Worm (Caenorhabditis elegans) whole organism, mixed stage, embryonic: ENCODE data around the gene yju-2.

Experiments used
- elt-3 ChIP-seq: fragments of 150-350 bp; optimal IDR thresholded peaks from 2 replicates; lab custom pipeline; 2014; ENCODE audit warnings: missing biosample characterization, missing genetic modification characterization
- hlh-1 ChIP-seq: fragments of 150-350 bp; optimal IDR thresholded peaks from 2 replicates; lab custom pipeline; 2014; ENCODE audit warnings: missing biosample characterization, missing genetic modification reagents, missing genetic modification characterization
- lin-13 ChIP-seq: fragments of 150-350 bp; optimal IDR thresholded peaks from 2 replicates; lab custom pipeline; 2014; ENCODE audit warnings: missing biosample characterization, missing genetic modification characterization
- lin-32 ChIP-seq: fragments of 200-800 bp; sonication (Bioruptor generic); optimal IDR thresholded peaks from 2 replicates; lab custom pipeline; 2018; ENCODE audit warnings: mild to moderate bottlenecking, missing genetic modification characterization, missing compliant biosample characterization
- lsy-2 ChIP-seq: fragments of 150-350 bp; optimal IDR thresholded peaks from 2 replicates; lab custom pipeline; 2014; ENCODE audit warnings: missing biosample characterization, missing genetic modification characterization
- nhr-12 ChIP-seq: fragments of 150-350 bp; optimal IDR thresholded peaks from 2 replicates; lab custom pipeline; 2014; ENCODE audit warnings: missing biosample characterization, missing genetic modification characterization
- nhr-28 ChIP-seq: fragments of 150-350 bp; optimal IDR thresholded peaks from 2 replicates; lab custom pipeline; 2014; ENCODE audit warnings: missing biosample characterization, missing genetic modification characterization
- nhr-76 ChIP-seq: sonication (generic microtip); optimal IDR thresholded peaks from 2 replicates; lab custom pipeline; 2017; ENCODE audit warnings: missing biosample characterization, missing genetic modification characterization
- pha-4 ChIP-seq: fragments of 150-350 bp; optimal IDR thresholded peaks from 2 replicates; lab custom pipeline; 2018; ENCODE audit warnings: missing biosample characterization, missing genetic modification reagents, missing genetic modification characterization
- snpc-4 ChIP-seq: fragments of 150-350 bp; optimal IDR thresholded peaks from 2 replicates; lab custom pipeline; 2014; ENCODE audit warnings: missing biosample characterization, missing genetic modification characterization
- sptf-1 ChIP-seq: sonication (generic microtip); optimal IDR thresholded peaks from 2 replicates; lab custom pipeline; 2017; ENCODE audit warnings: mild to moderate bottlenecking, missing genetic modification characterization, moderate library complexity, missing compliant biosample characterization
- unc-62 ChIP-seq: fragments of 150-350 bp; optimal IDR thresholded peaks from 2 replicates; lab custom pipeline; 2014; ENCODE audit warnings: missing biosample characterization, missing genetic modification reagents, missing genetic modification characterization
- ztf-11 ChIP-seq: fragments of 150-350 bp; optimal IDR thresholded peaks from 2 replicates; lab custom pipeline; 2014; ENCODE audit warnings: missing biosample characterization, missing genetic modification characterization

ce11 chrIII:7209721-7210120, 25.6 kb downstream of the yju-2 start, which contains the start of gene R151.2:
- no peak for TF ChIP-seq nhr-28 (tag; lab: Kevin White, UChicago)
- no peak for TF ChIP-seq lin-32 (GFP tag; lab: Kevin White, UChicago)
- TF ChIP-seq unc-62 = no peak
- no peak for TF ChIP-seq snpc-4 (tag; lab: Kevin White, UChicago)
- TF ChIP-seq hlh-1 (tag; lab: Kevin White, UChicago) = no peak
- TF ChIP-seq elt-3 = no peak
- no peak for TF ChIP-seq ztf-11
- no peak for TF ChIP-seq lsy-2 (tag; lab: Kevin White, UChicago)
- no peak for TF ChIP-seq pha-4 (tag; lab: Kevin White, UChicago)
- no peak for TF ChIP-seq nhr-12 (tag; lab: Kevin White, UChicago)
- no peak for TF ChIP-seq lin-13 (tag; lab: Kevin White, UChicago)
- TF ChIP-seq sptf-1 (tag; lab: Kevin White, UChicago) = no peak
- TF ChIP-seq nhr-76 (tag; lab: Kevin White, UChicago) = no peak
